Fruit fly (Drosophila melanogaster) whole organism, embryonic: ENCODE results near the gene Mrm2.
A peak's percentile ranks its signal among the peaks of the same experiment; 100 is the strongest.

Experiments
- Asciz ChIP-seq: fragments of 200-800 bp; sonication (Bioruptor generic); optimal IDR thresholded peaks from 2 replicates; lab custom pipeline; 2017; ENCODE audit warnings: missing biosample characterization, mild to moderate bottlenecking, missing genetic modification characterization, missing genetic modification reagents
- CG1024 ChIP-seq: fragments of 200-800 bp; sonication (Bioruptor generic); IDR thresholded peaks from 2 replicates; pipeline ENCODE4 v1.3.6; 2022; ENCODE audit warnings: missing biosample characterization, missing genetic modification characterization
- CG10654 ChIP-seq: fragments of 200-800 bp; sonication (Bioruptor generic); optimal IDR thresholded peaks from 2 replicates; lab custom pipeline; 2016; ENCODE audit warnings: missing biosample characterization, missing genetic modification characterization
- CG12071 ChIP-seq: fragments of 200-800 bp; sonication (Bioruptor generic); optimal IDR thresholded peaks from 3 replicates; lab custom pipeline; 2018; ENCODE audit warnings: missing biosample characterization, mild to moderate bottlenecking, missing genetic modification characterization
- CG13123 ChIP-seq: fragments of 200-800 bp; sonication (Bioruptor generic); optimal IDR thresholded peaks from 2 replicates; lab custom pipeline; 2016; ENCODE audit warnings: missing biosample characterization, missing genetic modification characterization
- CG13894 ChIP-seq: fragments of 200-800 bp; sonication (Bioruptor generic); optimal IDR thresholded peaks from 3 replicates; lab custom pipeline; 2018; ENCODE audit warnings: missing biosample characterization, mild to moderate bottlenecking, missing genetic modification characterization, moderate library complexity
- CG14050 ChIP-seq: fragments of 200-800 bp; sonication (Bioruptor generic); IDR thresholded peaks from 3 replicates; pipeline ENCODE4 v1.3.6; 2022; ENCODE audit warnings: missing biosample characterization, missing genetic modification characterization
- CG15601 ChIP-seq: fragments of 200-800 bp; sonication (Bioruptor generic); optimal IDR thresholded peaks from 3 replicates; lab custom pipeline; 2019; ENCODE audit warnings: missing biosample characterization, mild to moderate bottlenecking, missing genetic modification characterization, moderate library complexity
- CG16779 ChIP-seq: fragments of 200-800 bp; sonication (Bioruptor generic); IDR thresholded peaks from 2 replicates; pipeline ENCODE4 v1.3.6; 2022; ENCODE audit warnings: missing biosample characterization, missing genetic modification characterization
- CG16863 ChIP-seq: fragments of 200-800 bp; sonication (Bioruptor generic); optimal IDR thresholded peaks from 3 replicates; lab custom pipeline; 2016; ENCODE audit warnings: missing biosample characterization, missing genetic modification characterization
- CG1832 ChIP-seq: fragments of 200-800 bp; sonication (Bioruptor generic); optimal IDR thresholded peaks from 2 replicates; lab custom pipeline; 2017; ENCODE audit warnings: missing biosample characterization, mild to moderate bottlenecking, missing genetic modification characterization, inconsistent platforms
- CG2712 ChIP-seq: fragments of 200-800 bp; optimal IDR thresholded peaks from 3 replicates; lab custom pipeline; 2019; ENCODE audit warnings: missing biosample characterization, mild to moderate bottlenecking, missing genetic modification characterization, moderate library complexity
- CG31365 ChIP-seq: fragments of 200-800 bp; sonication (Bioruptor generic); optimal IDR thresholded peaks from 2 replicates; lab custom pipeline; 2018; ENCODE audit warnings: missing biosample characterization, mild to moderate bottlenecking, missing genetic modification characterization
- CG33213 ChIP-seq: fragments of 200-800 bp; sonication (Bioruptor generic); optimal IDR thresholded peaks from 3 replicates; lab custom pipeline; 2016; ENCODE audit warnings: missing biosample characterization, missing genetic modification characterization
- CG4328 ChIP-seq: fragments of 200-800 bp; sonication (Bioruptor generic); optimal IDR thresholded peaks from 3 replicates; lab custom pipeline; 2017; ENCODE audit warnings: missing biosample characterization, missing genetic modification reagents, missing genetic modification characterization
- CG4404 ChIP-seq: fragments of 200-800 bp; sonication (Bioruptor generic); IDR thresholded peaks from 2 replicates; pipeline ENCODE4 v1.3.6; 2022; ENCODE audit warnings: missing biosample characterization, missing genetic modification characterization
- CG4730 ChIP-seq: fragments of 200-800 bp; sonication (Bioruptor generic); IDR thresholded peaks from 2 replicates; pipeline ENCODE4 v1.3.6; 2022; ENCODE audit warnings: missing biosample characterization, missing genetic modification characterization
- CG6813 ChIP-seq: fragments of 200-800 bp; sonication (Bioruptor generic); optimal IDR thresholded peaks from 2 replicates; lab custom pipeline; 2017; ENCODE audit warnings: missing biosample characterization, missing genetic modification characterization, mild to moderate bottlenecking, moderate library complexity, missing genetic modification reagents
- CG8281 ChIP-seq: fragments of 200-800 bp; sonication (Bioruptor generic); optimal IDR thresholded peaks from 2 replicates; lab custom pipeline; 2018; ENCODE audit warnings: missing biosample characterization, mild to moderate bottlenecking, missing genetic modification characterization, moderate library complexity
- CG8478 ChIP-seq: fragments of >200 bp; optimal IDR thresholded peaks from 2 replicates; lab custom pipeline; 2018
- D ChIP-seq, 2 experiments: fragments of 200-800 bp in 1 of 2; fragments of >200 bp in 1 of 2; sonication (Bioruptor generic) in 1 of 2; optimal IDR thresholded peaks; 2 replicates in 1 of 2; 3 replicates in 1 of 2; lab custom pipeline; 2017; ENCODE audit warnings: mild to moderate bottlenecking in 1 of 2, missing biosample characterization in 1 of 2, missing genetic modification characterization in 1 of 2, missing genetic modification reagents in 1 of 2
- Doc2 ChIP-seq: fragments of 200-800 bp; sonication (Bioruptor generic); IDR thresholded peaks from 2 replicates; pipeline ENCODE4 v1.3.6; 2022; ENCODE audit warnings: missing biosample characterization, missing genetic modification characterization
- Doc3 ChIP-seq: fragments of 200-800 bp; sonication (Bioruptor generic); IDR thresholded peaks from 3 replicates; pipeline ENCODE4 v1.3.6; 2022; ENCODE audit warnings: missing biosample characterization, missing genetic modification characterization; ENCODE audit not compliant: partially characterized antibody
- Fer3 ChIP-seq: fragments of 200-800 bp; sonication (Bioruptor generic); optimal IDR thresholded peaks from 2 replicates; lab custom pipeline; 2018; ENCODE audit warnings: missing biosample characterization, mild to moderate bottlenecking, missing genetic modification characterization, moderate library complexity
- Hr78 ChIP-seq, 2 experiments: fragments of 200-800 bp in 1 of 2; fragments of >200 bp in 1 of 2; sonication (Bioruptor generic) in 1 of 2; optimal IDR thresholded peaks; 2 replicates each; lab custom pipeline; 2017 to 2019; ENCODE audit warnings: missing biosample characterization in 2 of 2, missing genetic modification characterization in 2 of 2, mild to moderate bottlenecking in 1 of 2, moderate library complexity in 1 of 2
- Lim3 ChIP-seq: fragments of 200-800 bp; sonication (Bioruptor generic); IDR thresholded peaks from 2 replicates; pipeline ENCODE4 v1.3.6; 2022; ENCODE audit warnings: missing biosample characterization, missing genetic modification characterization
- Mrtf ChIP-seq: fragments of 200-800 bp; sonication (Bioruptor generic); IDR thresholded peaks from 3 replicates; pipeline ENCODE4 v1.3.6; 2022; ENCODE audit warnings: missing biosample characterization, missing genetic modification characterization
- Nf-YB ChIP-seq: fragments of 200-800 bp; sonication (Bioruptor generic); optimal IDR thresholded peaks from 3 replicates; lab custom pipeline; 2019; ENCODE audit warnings: missing biosample characterization, mild to moderate bottlenecking, missing genetic modification characterization, moderate library complexity
- NfI ChIP-seq: fragments of 200-800 bp; sonication (Bioruptor generic); optimal IDR thresholded peaks from 3 replicates; lab custom pipeline; 2018; ENCODE audit warnings: missing biosample characterization, mild to moderate bottlenecking, missing genetic modification characterization, moderate library complexity
- Optix ChIP-seq: fragments of 200-800 bp; sonication (Bioruptor generic); IDR thresholded peaks from 3 replicates; pipeline ENCODE4 v1.3.6; 2022; ENCODE audit warnings: missing biosample characterization, missing genetic modification characterization
- PHDP ChIP-seq: fragments of 200-800 bp; sonication (Bioruptor generic); optimal IDR thresholded peaks from 3 replicates; lab custom pipeline; 2018; ENCODE audit warnings: missing biosample characterization, mild to moderate bottlenecking, missing genetic modification characterization, moderate library complexity
- Ravus ChIP-seq: fragments of 200-800 bp; sonication (Bioruptor generic); IDR thresholded peaks from 2 replicates; pipeline ENCODE4 v1.3.6; 2022; ENCODE audit warnings: missing biosample characterization, missing genetic modification characterization
- Rfx ChIP-seq: fragments of 200-800 bp; sonication (Bioruptor generic); IDR thresholded peaks from 2 replicates; pipeline ENCODE4 v1.3.6; 2022; ENCODE audit warnings: missing biosample characterization, missing genetic modification characterization
- Vsx1 ChIP-seq: fragments of 200-800 bp; sonication (Bioruptor generic); optimal IDR thresholded peaks from 2 replicates; lab custom pipeline; 2017; ENCODE audit warnings: missing biosample characterization, mild to moderate bottlenecking, missing genetic modification characterization, missing genetic modification reagents
- ap ChIP-seq: fragments of 200-800 bp; sonication (Bioruptor generic); IDR thresholded peaks from 2 replicates; pipeline ENCODE4 v1.3.6; 2022; ENCODE audit warnings: missing biosample characterization, missing genetic modification characterization
- ato ChIP-seq: fragments of 200-800 bp; sonication (Bioruptor generic); IDR thresholded peaks from 2 replicates; pipeline ENCODE4 v1.3.6; 2022; ENCODE audit warnings: missing biosample characterization, missing genetic modification characterization; ENCODE audit not compliant: partially characterized antibody
- az2 ChIP-seq: fragments of 200-800 bp; sonication (Bioruptor generic); optimal IDR thresholded peaks from 3 replicates; lab custom pipeline; 2016; ENCODE audit warnings: missing biosample characterization, missing genetic modification characterization
- btn ChIP-seq: fragments of 200-800 bp; sonication (Bioruptor generic); optimal IDR thresholded peaks from 2 replicates; lab custom pipeline; 2016; ENCODE audit warnings: missing biosample characterization, missing genetic modification characterization
- dmrt99B ChIP-seq: fragments of 200-800 bp; sonication (Bioruptor generic); optimal IDR thresholded peaks from 2 replicates; lab custom pipeline; 2018; ENCODE audit warnings: missing biosample characterization, mild to moderate bottlenecking, missing genetic modification characterization, moderate library complexity
- dpn ChIP-seq, 2 experiments: fragments of 200-800 bp; sonication (Bioruptor generic); optimal IDR thresholded peaks; 3 replicates each; lab custom pipeline; 2016; ENCODE audit warnings: missing biosample characterization in 2 of 2, missing genetic modification characterization in 2 of 2
- gcm ChIP-seq: fragments of 200-800 bp; sonication (Bioruptor generic); optimal IDR thresholded peaks from 2 replicates; lab custom pipeline; 2019; ENCODE audit warnings: missing biosample characterization, mild to moderate bottlenecking, missing genetic modification characterization, moderate library complexity
- gfzf ChIP-seq: fragments of 200-800 bp; sonication (Bioruptor generic); optimal IDR thresholded peaks from 2 replicates; lab custom pipeline; 2016; ENCODE audit warnings: missing biosample characterization, mild to moderate bottlenecking, missing genetic modification characterization, moderate library complexity
- kni ChIP-seq: fragments of 200-800 bp; sonication (Bioruptor generic); optimal IDR thresholded peaks from 3 replicates; lab custom pipeline; 2017; ENCODE audit warnings: mild to moderate bottlenecking, missing biosample characterization, missing genetic modification reagents, missing genetic modification characterization
- nau ChIP-seq: fragments of 200-800 bp; sonication (Bioruptor generic); optimal IDR thresholded peaks from 3 replicates; lab custom pipeline; 2017; ENCODE audit warnings: missing biosample characterization, mild to moderate bottlenecking, missing genetic modification characterization, missing genetic modification reagents
- prd ChIP-seq, 3 experiments: fragments of >200 bp in 2 of 3; fragments of 200-800 bp in 1 of 3; sonication (Bioruptor generic) in 1 of 3; optimal IDR thresholded peaks in 2 of 3; IDR thresholded peaks in 1 of 3; 2 replicates in 2 of 3; 3 replicates in 1 of 3; pipeline versions ENCODE4 v1.3.6 to Lab custom; 2017 to 2022; ENCODE audit warnings: missing biosample characterization in 1 of 3, missing genetic modification characterization in 1 of 3
- stwl ChIP-seq: fragments of 200-800 bp; sonication (Bioruptor generic); optimal IDR thresholded peaks from 3 replicates; lab custom pipeline; 2018; ENCODE audit warnings: missing biosample characterization, mild to moderate bottlenecking, missing genetic modification characterization, moderate library complexity
- toy ChIP-seq: fragments of 200-800 bp; sonication (Bioruptor generic); IDR thresholded peaks from 2 replicates; pipeline ENCODE4 v1.3.6; 2022; ENCODE audit warnings: missing biosample characterization, missing genetic modification characterization
- wor ChIP-seq: fragments of 200-800 bp; sonication (Bioruptor generic); IDR thresholded peaks from 2 replicates; pipeline ENCODE4 v1.3.6; 2022; ENCODE audit warnings: missing biosample characterization, missing genetic modification characterization

Gene Mrm2

DNA sequence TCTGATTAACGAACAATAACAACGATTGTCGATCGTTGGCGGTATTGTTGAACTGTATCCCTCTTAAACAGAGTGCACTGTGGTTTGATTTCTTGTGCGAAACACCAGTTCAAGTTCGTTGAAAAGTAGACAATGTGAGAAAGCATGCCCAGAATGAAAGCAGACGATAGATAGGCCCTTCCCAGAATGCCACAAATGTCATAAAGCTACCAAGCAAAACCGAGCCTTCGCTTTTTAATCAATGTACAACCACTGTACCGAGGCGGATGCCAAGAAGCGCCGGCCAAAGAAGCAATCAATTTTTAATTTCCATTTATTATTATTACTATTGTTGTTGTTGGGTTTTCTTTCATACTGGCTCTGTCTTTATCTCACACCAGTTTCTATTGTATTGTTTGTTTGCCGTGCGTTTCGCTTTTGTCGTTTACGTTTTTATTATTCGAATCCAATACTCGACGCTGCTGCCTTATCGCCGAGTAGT lies 47.5 kb downstream of the Mrm2 start (continued):
- TF ChIP-seq CG16779 (GFP tag; lab: Robert Waterston, UW) (peak; percentile 68; the same call in 1 of the 2 replicates), CG12071 (GFP tag; lab: Kevin White, UChicago) (peak; percentile 87), CG4404 (GFP tag; lab: Robert Waterston, UW) (peak; percentile 59), CG33213 (GFP tag; lab: Kevin White, UChicago) (peak; percentile 66), CG8478 (lab: Kevin White, UChicago) (no peak), Doc2 (GFP tag; lab: Robert Waterston, UW) (0 out of 2 replicates have a peak, but pooled peaks have one; percentile 37), Vsx1 (GFP tag; lab: Kevin White, UChicago) (peak; percentile 59), CG4328 (GFP tag; lab: Kevin White, UChicago) (peak; percentile 3), Lim3 (GFP tag; lab: Robert Waterston, UW) (peak; percentile 66), CG31365 (peak; percentile 60), Ravus (GFP tag; lab: Robert Waterston, UW) (peak; percentile 22; the same call in 1 of the 2 replicates), btn (GFP tag; lab: Kevin White, UChicago) (peak; percentile 49), D (optimal IDR thresholded peaks at IDR 0.05; lab: Kevin White, UChicago) (no peak), D (GFP tag; optimal IDR thresholded peaks at IDR 0.05; lab: Kevin White, UChicago) (peak; percentile 67), NfI (GFP tag; lab: Kevin White, UChicago) (peak; percentile 81), kni (GFP tag; lab: Kevin White, UChicago) (no peak), CG2712 (tag; lab: Kevin White, UChicago) (peak; percentile 65), Hr78 (GFP tag; optimal IDR thresholded peaks at IDR 0.05; lab: Kevin White, UChicago) (peak in 1 of 2 experiments; percentile 16), PHDP (tag; lab: Kevin White, UChicago) (peak; percentile 86), Fer3 (peak; percentile 74), Doc3 (no peak), Rfx (peak; percentile 93), CG10654 (GFP tag; lab: Kevin White, UChicago) (peak; percentile 82), Optix (peak; percentile 78), CG15601 (tag; lab: Kevin White, UChicago) (peak; percentile 45), wor (GFP tag; lab: Robert Waterston, UW) (peak; percentile 78), CG14050 (GFP tag; lab: Robert Waterston, UW) (peak; percentile 84), ato (GFP tag; lab: Robert Waterston, UW) (no peak), Mrtf (GFP tag; lab: Robert Waterston, UW) (peak; percentile 82), CG8281 (peak; percentile 34), CG16863 (GFP tag; lab: Kevin White, UChicago) (peak; percentile 80), gfzf (GFP tag; lab: Kevin White, UChicago) (no peak), toy (GFP tag; lab: Robert Waterston, UW) (no peak), Asciz (peak; percentile 72), CG1024 (peak; percentile 68; the same call in 1 of the 2 replicates), CG13123 (GFP tag; lab: Kevin White, UChicago) (peak; percentile 65), dmrt99B (tag; lab: Kevin White, UChicago) (peak; percentile 89), ap (GFP tag; lab: Robert Waterston, UW) (peak; percentile 67; the same call in 1 of the 2 replicates), dpn (GFP tag; optimal IDR thresholded peaks at IDR 0.05; lab: Kevin White, UChicago) (peak; percentile 81 to 91), az2 (GFP tag; lab: Kevin White, UChicago) (peak; percentile 89), gcm (GFP tag; lab: Kevin White, UChicago) (peak; percentile 67), CG13894 (peak; percentile 41), prd (optimal IDR thresholded peaks at IDR 0.05; lab: Kevin White, UChicago) (no peak), prd (GFP tag; IDR thresholded peaks at IDR 0.05; lab: Robert Waterston, UW) (peak; percentile 90), CG4730 (GFP tag; lab: Robert Waterston, UW) (peak; percentile 77), CG6813 (GFP tag; lab: Kevin White, UChicago) (peak; percentile 83), nau (GFP tag; lab: Kevin White, UChicago) (peak; percentile 75), Nf-YB (peak; percentile 38), stwl (tag; lab: Kevin White, UChicago) (no peak), CG1832 (GFP tag; lab: Kevin White, UChicago) (no peak)
